Worm (Caenorhabditis elegans): ENCODE data around the gene T03G11.10.

DNA sequence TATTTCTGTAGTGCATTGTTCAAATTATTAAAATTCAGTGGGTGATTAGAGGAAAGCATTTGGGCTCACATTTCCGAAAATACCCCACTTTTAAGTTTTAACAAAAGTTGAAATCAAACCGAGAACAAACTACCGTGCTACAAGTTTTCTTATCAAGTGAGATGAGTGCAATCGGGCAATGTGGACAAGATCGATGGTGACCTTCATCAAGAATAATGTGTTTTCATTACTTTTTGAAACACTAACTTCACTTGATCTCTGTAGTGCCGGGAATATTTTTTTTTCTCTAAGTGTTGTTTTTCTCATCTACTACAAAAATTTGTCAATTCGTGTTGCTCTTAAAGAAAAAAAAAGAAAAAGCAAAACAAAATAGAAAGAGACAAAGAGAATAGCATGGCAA is 37.8 kb upstream of the T03G11.10 start:
- TF ChIP-seq nhr-237 (tag; optimal IDR thresholded peaks at IDR 0.05) = no peak
- no peak for TF ChIP-seq nhr-12 (tag; optimal IDR thresholded peaks at IDR 0.05)
- no peak for TF ChIP-seq egl-27 (tag; optimal IDR thresholded peaks at IDR 0.05)
- no peak for TF ChIP-seq nhr-77 (tag; optimal IDR thresholded peaks at IDR 0.05)
- no peak for TF ChIP-seq ztf-4 (tag; optimal IDR thresholded peaks at IDR 0.05)

Measured in whole organism, L2 larva.